Worm (Caenorhabditis elegans): ENCODE data around the gene F53A9.6.

ce11 chrX:8703664-8704356, 9.8 kb downstream of the F53A9.6 start, which contains the start of gene jbts-14:
- TF ChIP-seq tra-4 (tag; optimal IDR thresholded peaks at IDR 0.05): no peak
- no peak for TF ChIP-seq pes-1 (GFP tag; IDR thresholded peaks at IDR 0.05)
- TF ChIP-seq scrt-1 (GFP tag; IDR thresholded peaks at IDR 0.05): no peak
- TF ChIP-seq B0310.2 (tag; optimal IDR thresholded peaks at IDR 0.05): no peak
- TF ChIP-seq sea-1 (GFP tag; conservative IDR thresholded peaks at IDR 0.05): no peak
- TF ChIP-seq F13C5.2 (tag; optimal IDR thresholded peaks at IDR 0.05): no peak
- no peak for TF ChIP-seq tbx-37 (GFP tag; conservative IDR thresholded peaks at IDR 0.05)
- no peak for TF ChIP-seq ama-1 (optimal IDR thresholded peaks at IDR 0.05)
- no peak for TF ChIP-seq tbx-11 (GFP tag; IDR thresholded peaks at IDR 0.05)
- no peak for TF ChIP-seq ceh-36 (tag; optimal IDR thresholded peaks at IDR 0.05)
- TF ChIP-seq aly-1 (tag; optimal IDR thresholded peaks at IDR 0.05): no peak
- no peak for TF ChIP-seq ets-7 (tag; optimal IDR thresholded peaks at IDR 0.05)
- no peak for TF ChIP-seq flt-1 (GFP tag; IDR thresholded peaks at IDR 0.05)
- no peak for TF ChIP-seq ceh-13 (GFP tag; optimal IDR thresholded peaks at IDR 0.05)

Data from whole organism, early embryonic.